Fruit fly (Drosophila melanogaster) whole organism, embryonic: ENCODE data around the gene CG3630.

Experiments
- Awh ChIP-seq: fragments of 200-800 bp; sonication (Bioruptor generic); IDR thresholded peaks from 2 replicates; pipeline ENCODE4, ENCODE4 v1.3.6; 2022; ENCODE audit warnings: missing biosample characterization, missing genetic modification characterization
- B-H2 ChIP-seq: fragments of 200-800 bp; sonication (Bioruptor generic); optimal IDR thresholded peaks from 2 replicates; lab custom pipeline; 2018; ENCODE audit warnings: missing biosample characterization, mild to moderate bottlenecking, missing genetic modification characterization
- CG10321 ChIP-seq: fragments of 200-800 bp; sonication (Bioruptor generic); IDR thresholded peaks from 2 replicates; pipeline ENCODE4 v1.3.6; 2022; ENCODE audit warnings: missing biosample characterization, missing genetic modification characterization
- CG11456 ChIP-seq: fragments of 200-800 bp; sonication (Bioruptor generic); IDR thresholded peaks from 3 replicates; pipeline ENCODE4 v1.3.6; 2022; ENCODE audit warnings: missing biosample characterization, missing genetic modification characterization
- CG11560 ChIP-seq: fragments of 200-800 bp; sonication (Bioruptor generic); IDR thresholded peaks from 3 replicates; pipeline ENCODE4 v1.3.6; 2022; ENCODE audit warnings: missing biosample characterization, missing genetic modification characterization
- CG13894 ChIP-seq: fragments of 200-800 bp; sonication (Bioruptor generic); optimal IDR thresholded peaks from 3 replicates; lab custom pipeline; 2018; ENCODE audit warnings: missing biosample characterization, mild to moderate bottlenecking, missing genetic modification characterization, moderate library complexity
- CG14710 ChIP-seq: fragments of 200-800 bp; sonication (Bioruptor generic); optimal IDR thresholded peaks from 3 replicates; lab custom pipeline; 2019; ENCODE audit warnings: missing biosample characterization, mild to moderate bottlenecking, missing genetic modification characterization, moderate library complexity
- CG14965 ChIP-seq: fragments of 200-800 bp; sonication (Bioruptor generic); optimal IDR thresholded peaks from 2 replicates; lab custom pipeline; 2016; ENCODE audit warnings: missing biosample characterization, missing genetic modification characterization, borderline replicate concordance
- CG15073 ChIP-seq: fragments of 200-800 bp; sonication (Bioruptor generic); optimal IDR thresholded peaks from 2 replicates; lab custom pipeline; 2016; ENCODE audit warnings: missing biosample characterization, missing genetic modification characterization
- CG15269 ChIP-seq: fragments of 200-800 bp; sonication (Bioruptor generic); optimal IDR thresholded peaks from 2 replicates; lab custom pipeline; 2018; ENCODE audit warnings: missing biosample characterization, mild to moderate bottlenecking, missing genetic modification characterization, moderate library complexity
- CG1602 ChIP-seq: fragments of 200-800 bp; sonication (Bioruptor generic); optimal IDR thresholded peaks from 3 replicates; lab custom pipeline; 2016; ENCODE audit warnings: missing biosample characterization, missing genetic modification characterization
- CG16779 ChIP-seq: fragments of 200-800 bp; sonication (Bioruptor generic); IDR thresholded peaks from 2 replicates; pipeline ENCODE4 v1.3.6; 2022; ENCODE audit warnings: missing biosample characterization, missing genetic modification characterization
- CG2202 ChIP-seq: fragments of 200-800 bp; sonication (Bioruptor generic); optimal IDR thresholded peaks from 2 replicates; lab custom pipeline; 2018; ENCODE audit warnings: missing biosample characterization, mild to moderate bottlenecking, missing genetic modification characterization
- CG2712 ChIP-seq: fragments of 200-800 bp; optimal IDR thresholded peaks from 3 replicates; lab custom pipeline; 2019; ENCODE audit warnings: missing biosample characterization, mild to moderate bottlenecking, missing genetic modification characterization, moderate library complexity
- CG30403 ChIP-seq: fragments of 200-800 bp; sonication (Bioruptor generic); optimal IDR thresholded peaks from 3 replicates; lab custom pipeline; 2016; ENCODE audit warnings: missing biosample characterization, missing genetic modification characterization
- CG3065 ChIP-seq: fragments of 200-800 bp; sonication (Bioruptor generic); optimal IDR thresholded peaks from 2 replicates; lab custom pipeline; 2016; ENCODE audit warnings: missing biosample characterization, missing genetic modification characterization
- CG32532 ChIP-seq: fragments of 200-800 bp; sonication (Bioruptor generic); IDR thresholded peaks from 2 replicates; pipeline ENCODE4 v1.3.6; 2022; ENCODE audit warnings: missing biosample characterization, missing genetic modification characterization
- CG3838 ChIP-seq: fragments of 200-800 bp; sonication (Bioruptor generic); optimal IDR thresholded peaks from 3 replicates; lab custom pipeline; 2016; ENCODE audit warnings: missing biosample characterization, missing genetic modification characterization
- CG4820 ChIP-seq: fragments of 200-800 bp; sonication (Bioruptor generic); optimal IDR thresholded peaks from 3 replicates; lab custom pipeline; 2016; ENCODE audit warnings: missing biosample characterization, missing genetic modification characterization
- CG5953 ChIP-seq: fragments of 200-800 bp; sonication (Bioruptor generic); IDR thresholded peaks from 2 replicates; pipeline ENCODE4 v1.3.6; 2022; ENCODE audit warnings: missing biosample characterization, missing genetic modification characterization
- CG6683 ChIP-seq: fragments of 200-800 bp; sonication (Bioruptor generic); optimal IDR thresholded peaks from 2 replicates; lab custom pipeline; 2017; ENCODE audit warnings: missing biosample characterization, mild to moderate bottlenecking, missing genetic modification characterization, missing genetic modification reagents
- CG8924 ChIP-seq: fragments of 200-800 bp; optimal IDR thresholded peaks from 3 replicates; lab custom pipeline; 2019; ENCODE audit warnings: missing biosample characterization, mild to moderate bottlenecking, missing genetic modification characterization, moderate library complexity
- CG9437 ChIP-seq: fragments of 200-800 bp; sonication (Bioruptor generic); optimal IDR thresholded peaks from 2 replicates; lab custom pipeline; 2018; ENCODE audit warnings: missing biosample characterization, mild to moderate bottlenecking, missing genetic modification characterization
- CHES-1-like ChIP-seq: fragments of 200-800 bp; sonication (Bioruptor generic); optimal IDR thresholded peaks from 2 replicates; lab custom pipeline; 2016; ENCODE audit warnings: missing biosample characterization, missing genetic modification characterization
- Drgx ChIP-seq: fragments of 200-800 bp; sonication (Bioruptor generic); IDR thresholded peaks from 2 replicates; pipeline ENCODE4 v1.3.6; 2022; ENCODE audit warnings: missing biosample characterization, missing genetic modification characterization
- E2f1 ChIP-seq: fragments of 200-800 bp; sonication (Bioruptor generic); IDR thresholded peaks from 2 replicates; pipeline ENCODE4 v1.3.6; 2022; ENCODE audit warnings: missing biosample characterization, missing genetic modification characterization
- Fer2 ChIP-seq: fragments of 200-800 bp; sonication (Bioruptor generic); optimal IDR thresholded peaks from 2 replicates; lab custom pipeline; 2018; ENCODE audit warnings: missing biosample characterization, mild to moderate bottlenecking, missing genetic modification characterization, moderate library complexity
- Mes4 ChIP-seq: fragments of 200-800 bp; sonication (Bioruptor generic); optimal IDR thresholded peaks from 2 replicates; lab custom pipeline; 2016; ENCODE audit warnings: missing biosample characterization, missing genetic modification characterization
- PHDP ChIP-seq: fragments of 200-800 bp; sonication (Bioruptor generic); optimal IDR thresholded peaks from 3 replicates; lab custom pipeline; 2018; ENCODE audit warnings: missing biosample characterization, mild to moderate bottlenecking, missing genetic modification characterization, moderate library complexity
- Pdp1 ChIP-seq, 2 experiments: fragments of 200-800 bp; sonication (Bioruptor generic); optimal IDR thresholded peaks; 3 replicates each; lab custom pipeline; 2016; ENCODE audit warnings: missing biosample characterization in 2 of 2, missing genetic modification characterization in 2 of 2, mild to moderate bottlenecking in 1 of 2, moderate library complexity in 1 of 2
- Rx ChIP-seq: fragments of 200-800 bp; sonication (Bioruptor generic); IDR thresholded peaks from 2 replicates; pipeline ENCODE4 v1.3.6; 2022; ENCODE audit warnings: missing biosample characterization, missing genetic modification characterization
- Sox102F ChIP-seq: fragments of 200-800 bp; sonication (Bioruptor generic); optimal IDR thresholded peaks from 2 replicates; lab custom pipeline; 2018; ENCODE audit warnings: missing biosample characterization, mild to moderate bottlenecking, missing genetic modification characterization, moderate library complexity
- Sry-β ChIP-seq: fragments of 200-800 bp; sonication (Bioruptor generic); optimal IDR thresholded peaks from 2 replicates; lab custom pipeline; 2018; ENCODE audit warnings: missing biosample characterization, mild to moderate bottlenecking, missing genetic modification characterization, moderate library complexity
- Trl ChIP-seq, 3 experiments: fragments of >200 bp in 2 of 3; fragments of 200-800 bp in 1 of 3; sonication (Bioruptor generic) in 1 of 3; optimal IDR thresholded peaks; 2 replicates in 1 of 3; 3 replicates in 2 of 3; lab custom pipeline; 2016 to 2017; ENCODE audit warnings: missing biosample characterization in 1 of 3, missing genetic modification characterization in 1 of 3
- ab ChIP-seq: fragments of 200-800 bp; sonication (Bioruptor generic); optimal IDR thresholded peaks from 2 replicates; lab custom pipeline; 2016; ENCODE audit warnings: missing biosample characterization, missing genetic modification characterization
- ash1 ChIP-seq: fragments of 200-800 bp; sonication (Bioruptor generic); optimal IDR thresholded peaks from 2 replicates; lab custom pipeline; 2018; ENCODE audit warnings: missing biosample characterization, mild to moderate bottlenecking, missing genetic modification characterization
- bigmax ChIP-seq: fragments of 200-800 bp; sonication (Bioruptor generic); optimal IDR thresholded peaks from 2 replicates; lab custom pipeline; 2018; ENCODE audit warnings: missing biosample characterization, mild to moderate bottlenecking, missing genetic modification characterization
- cad ChIP-seq: fragments of >200 bp; optimal IDR thresholded peaks from 2 replicates; lab custom pipeline; 2017; ENCODE audit warnings: missing biosample characterization, missing genetic modification characterization
- chinmo ChIP-seq: fragments of 200-800 bp; sonication (Bioruptor generic); IDR thresholded peaks from 4 replicates; pipeline ENCODE4 v1.3.6; 2022; ENCODE audit warnings: missing biosample characterization, missing genetic modification characterization; ENCODE audit not compliant: partially characterized antibody
- ci ChIP-seq: fragments of 200-800 bp; sonication (Bioruptor generic); IDR thresholded peaks from 3 replicates; pipeline ENCODE4 v1.3.6; 2022; ENCODE audit warnings: missing biosample characterization, missing genetic modification characterization
- da ChIP-seq: fragments of 200-800 bp; sonication (Bioruptor generic); optimal IDR thresholded peaks from 2 replicates; lab custom pipeline; 2016; ENCODE audit warnings: missing biosample characterization, missing genetic modification characterization
- gro ChIP-seq: fragments of 200-800 bp; sonication (Bioruptor generic); optimal IDR thresholded peaks from 2 replicates; lab custom pipeline; 2016; ENCODE audit warnings: missing biosample characterization, missing genetic modification characterization
- gsb-n ChIP-seq: fragments of 200-800 bp; sonication (Bioruptor generic); optimal IDR thresholded peaks from 3 replicates; lab custom pipeline; 2018; ENCODE audit warnings: missing biosample characterization, mild to moderate bottlenecking, missing genetic modification characterization
- ind ChIP-seq: fragments of 200-800 bp; sonication (Bioruptor generic); optimal IDR thresholded peaks from 3 replicates; lab custom pipeline; 2016; ENCODE audit warnings: missing biosample characterization, missing genetic modification characterization
- odd ChIP-seq: fragments of 200-800 bp; sonication (Bioruptor generic); optimal IDR thresholded peaks from 2 replicates; lab custom pipeline; 2017; ENCODE audit warnings: missing biosample characterization, mild to moderate bottlenecking, missing genetic modification characterization
- pfk ChIP-seq: fragments of 200-800 bp; sonication (Bioruptor generic); optimal IDR thresholded peaks from 2 replicates; lab custom pipeline; 2018; ENCODE audit warnings: missing biosample characterization, mild to moderate bottlenecking, missing genetic modification characterization, moderate library complexity
- rib ChIP-seq: fragments of 200-800 bp; sonication (Bioruptor generic); IDR thresholded peaks from 2 replicates; pipeline ENCODE4 v1.3.6; 2022; ENCODE audit warnings: missing biosample characterization, missing genetic modification characterization
- slp2 ChIP-seq: fragments of 200-800 bp; sonication (Bioruptor generic); optimal IDR thresholded peaks from 2 replicates; lab custom pipeline; 2016; ENCODE audit warnings: missing biosample characterization, missing genetic modification characterization
- vvl ChIP-seq: fragments of 200-800 bp; sonication (Bioruptor generic); IDR thresholded peaks from 2 replicates; pipeline ENCODE4 v1.3.6; 2022; ENCODE audit warnings: missing biosample characterization, missing genetic modification characterization

Gene CG3630

dm6 chrX:2135868-2136787 is 25.9 kb upstream of the CG3630 start (continued):
- no peak for TF ChIP-seq Sry-β (GFP tag; lab: Kevin White, UChicago)
- TF ChIP-seq CG2202 (tag; lab: Kevin White, UChicago): no peak
- TF ChIP-seq ind (GFP tag; lab: Kevin White, UChicago): peak; percentile 51
- no peak for TF ChIP-seq CG6683 (GFP tag; lab: Kevin White, UChicago)
- TF ChIP-seq Rx (GFP tag; lab: Robert Waterston, UW): peak; percentile 27; the same call in 1 of the 2 replicates
- TF ChIP-seq Mes4 (GFP tag; lab: Kevin White, UChicago): no peak
- TF ChIP-seq CG16779 (GFP tag; lab: Robert Waterston, UW): no peak
- peak; percentile 20 for TF ChIP-seq ash1 (GFP tag; lab: Kevin White, UChicago)
- no peak for TF ChIP-seq CG8924 (tag; lab: Kevin White, UChicago)
- TF ChIP-seq PHDP: no peak
- peak; percentile 38 to 64 for TF ChIP-seq Pdp1 (GFP tag; optimal IDR thresholded peaks at IDR 0.05; lab: Kevin White, UChicago)
- no peak for TF ChIP-seq rib (GFP tag; lab: Robert Waterston, UW)
- TF ChIP-seq CG4820 (GFP tag; lab: Kevin White, UChicago): peak; percentile 42
- 0 out of 3 replicates have a peak, but pooled peaks have one; percentile 41 for TF ChIP-seq CG11560 (tag; lab: Robert Waterston, UW)
- no peak for TF ChIP-seq Trl (optimal IDR thresholded peaks at IDR 0.05; lab: Kevin White, UChicago)
- TF ChIP-seq Trl (GFP tag; optimal IDR thresholded peaks at IDR 0.05; lab: Kevin White, UChicago): no peak
- TF ChIP-seq slp2: peak; percentile 50
- TF ChIP-seq Fer2: no peak
- no peak for TF ChIP-seq CG1602 (GFP tag; lab: Kevin White, UChicago)
- peak; percentile 31 for TF ChIP-seq Sox102F (GFP tag; lab: Kevin White, UChicago)
- no peak for TF ChIP-seq chinmo (GFP tag; lab: Robert Waterston, UW)
- TF ChIP-seq CG3838: no peak
- TF ChIP-seq CG32532 (GFP tag; lab: Robert Waterston, UW): peak; percentile 57
- TF ChIP-seq CG14965 (GFP tag; lab: Kevin White, UChicago): no peak
- peak; percentile 33 for TF ChIP-seq ab (GFP tag; lab: Kevin White, UChicago)
- no peak for TF ChIP-seq CG3065
- TF ChIP-seq vvl (GFP tag; lab: Robert Waterston, UW): no peak
- peak; percentile 54 for TF ChIP-seq CG15269 (tag; lab: Kevin White, UChicago)
- peak; percentile 1 for TF ChIP-seq da (GFP tag; lab: Kevin White, UChicago)
- TF ChIP-seq CG14710 (tag; lab: Kevin White, UChicago): no peak
- no peak; the same call in 1 of the 2 replicates for TF ChIP-seq E2f1
- TF ChIP-seq CG13894 (tag; lab: Kevin White, UChicago): no peak
- TF ChIP-seq CG2712 (tag; lab: Kevin White, UChicago): no peak
- no peak for TF ChIP-seq bigmax (GFP tag; lab: Kevin White, UChicago)
- no peak for TF ChIP-seq CG10321 (GFP tag; lab: Robert Waterston, UW)
- no peak for TF ChIP-seq CG15073 (GFP tag; lab: Kevin White, UChicago)
- peak; percentile 15; the same call in 1 of the 3 replicates for TF ChIP-seq CG11456 (GFP tag; lab: Robert Waterston, UW)
- peak; percentile 14 for TF ChIP-seq CHES-1-like (GFP tag; lab: Kevin White, UChicago)
- no peak for TF ChIP-seq CG5953
- peak; percentile 56 for TF ChIP-seq CG30403 (GFP tag; lab: Kevin White, UChicago)
- no peak for TF ChIP-seq cad
- peak; percentile 3 for TF ChIP-seq CG9437
- no peak for TF ChIP-seq gsb-n (tag; lab: Kevin White, UChicago)
- 0 out of 2 replicates have a peak, but pooled peaks have one; percentile 21 for TF ChIP-seq Awh (GFP tag; lab: Robert Waterston, UW)
- no peak for TF ChIP-seq gro (GFP tag; lab: Kevin White, UChicago)
- TF ChIP-seq Drgx (GFP tag; lab: Robert Waterston, UW): peak; percentile 49
- no peak for TF ChIP-seq odd (GFP tag; lab: Kevin White, UChicago)
- no peak for TF ChIP-seq ci (GFP tag; lab: Robert Waterston, UW)
- TF ChIP-seq B-H2 (GFP tag; lab: Kevin White, UChicago): no peak
- TF ChIP-seq pfk (GFP tag; lab: Kevin White, UChicago): no peak
